Worm (Caenorhabditis elegans): ENCODE results near the gene K08E3.2.

K08E3.2 gene

DNA sequence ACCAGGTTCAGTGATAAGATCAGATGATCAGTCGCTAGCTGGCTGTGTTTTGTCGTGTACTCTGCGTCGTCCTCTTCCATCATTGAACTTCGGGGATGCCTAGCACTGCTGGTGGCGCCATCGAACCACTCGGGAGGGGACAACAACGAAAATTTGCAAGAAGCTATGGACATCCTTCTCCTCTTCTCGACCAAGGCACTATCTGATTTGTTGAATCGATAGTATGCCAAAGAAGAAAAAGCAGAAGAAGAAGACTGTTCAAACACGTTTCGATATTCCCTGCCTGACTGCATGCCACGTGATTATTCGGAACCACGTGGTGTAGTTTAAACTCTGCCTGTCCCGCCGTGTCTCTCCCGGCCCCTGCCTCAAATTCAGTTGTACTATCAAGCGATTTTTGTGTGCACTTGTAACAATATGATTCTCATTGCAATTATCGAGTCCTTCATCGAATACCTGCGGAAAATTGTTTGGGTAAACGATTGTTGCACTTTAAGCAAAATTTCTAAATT, 29.2 kb downstream of the K08E3.2 start (continued):
- TF ChIP-seq T26A8.4 (GFP tag; IDR thresholded peaks at IDR 0.05) (peak; percentile 38; the same call in 1 of the 2 replicates), aly-2 (tag; optimal IDR thresholded peaks at IDR 0.05) (no peak), nhr-76 (tag; optimal IDR thresholded peaks at IDR 0.05) (no peak), mxl-3 (GFP tag; optimal IDR thresholded peaks at IDR 0.05) (peak; percentile 87), nhr-10 (tag; optimal IDR thresholded peaks at IDR 0.05) (no peak), nhr-25 (tag; optimal IDR thresholded peaks at IDR 0.05; ENCODE audit: borderline replicate concordance, insufficient read depth) (peak; percentile 17), set-16 (GFP tag; IDR thresholded peaks at IDR 0.05) (peak; percentile 17; the same call in 1 of the 2 replicates), mep-1 (tag; optimal IDR thresholded peaks at IDR 0.05) (peak; percentile 11), jun-1 (tag; optimal IDR thresholded peaks at IDR 0.05) (no peak), lin-13 (GFP tag; optimal IDR thresholded peaks at IDR 0.05) (no peak), mdt-29 (GFP tag; IDR thresholded peaks at IDR 0.05) (no peak), ama-1 (optimal IDR thresholded peaks at IDR 0.05) (no peak), zag-1 (tag; optimal IDR thresholded peaks at IDR 0.05) (no peak), nhr-102 (tag; optimal IDR thresholded peaks at IDR 0.05) (peak; percentile 0), lin-29 (GFP tag; IDR thresholded peaks at IDR 0.05) (no peak)

DNA sequence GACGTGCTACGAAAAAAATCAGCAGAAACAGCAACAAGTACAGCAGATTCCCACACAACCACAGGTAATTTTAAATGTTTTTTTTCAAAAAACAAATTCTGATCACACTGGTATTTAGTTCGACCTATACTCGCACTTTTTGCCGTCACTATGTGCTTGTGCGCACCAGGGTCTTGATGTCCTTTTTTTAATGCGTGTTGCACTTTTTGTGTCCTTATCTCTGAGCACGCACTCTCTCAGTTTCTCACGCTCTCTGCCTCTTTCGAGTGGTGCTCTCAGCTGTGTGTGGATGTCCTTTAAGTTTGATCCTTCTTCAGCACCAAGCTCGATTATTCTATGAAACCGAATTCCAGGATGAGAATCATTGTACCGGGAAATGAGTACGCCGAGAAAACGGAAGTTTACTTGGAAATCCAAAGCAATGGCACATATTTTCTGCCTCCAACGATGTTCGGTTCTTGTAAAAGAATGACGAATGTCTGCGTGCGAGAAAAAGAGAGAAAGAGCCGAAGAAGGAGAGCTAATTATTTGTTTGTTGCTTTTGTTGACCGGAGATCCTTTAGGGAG, 30.0 kb downstream of the K08E3.2 start:
- TF ChIP-seq aha-1 (tag) (peak; percentile 90), lsy-2 (tag; optimal IDR thresholded peaks at IDR 0.05) (peak in 1 of 2 experiments; percentile 14), dmd-6 (GFP tag; IDR thresholded peaks at IDR 0.05) (peak; percentile 23; the same call in 1 of the 2 replicates), ama-1 (optimal IDR thresholded peaks at IDR 0.05) (peak; percentile 48), unc-62 (GFP tag; optimal IDR thresholded peaks at IDR 0.05 in 1 of 2) (peak in 1 of 2 experiments; percentile 42), unc-62 (tag; optimal IDR thresholded peaks at IDR 0.05) (no peak), R02D3.7 (tag; optimal IDR thresholded peaks at IDR 0.05) (no peak), arid-1 (GFP tag; conservative IDR thresholded peaks at IDR 0.05) (no peak), ceh-28 (tag; optimal IDR thresholded peaks at IDR 0.05) (no peak), dmd-9 (GFP tag; IDR thresholded peaks at IDR 0.05) (no peak), mxl-3 (GFP tag; optimal IDR thresholded peaks at IDR 0.05) (peak; percentile 44), nhr-6 (tag; optimal IDR thresholded peaks at IDR 0.05) (peak; percentile 23), nhr-48 (tag; optimal IDR thresholded peaks at IDR 0.05) (peak; percentile 14), dpl-1 (GFP tag; optimal IDR thresholded peaks at IDR 0.05) (no peak), daf-16 (GFP tag; optimal IDR thresholded peaks at IDR 0.05) (no peak), daf-16 (tag; optimal IDR thresholded peaks at IDR 0.05) (peak; percentile 11), Y48G9A.11 (GFP tag; IDR thresholded peaks at IDR 0.05) (no peak), nhr-11 (tag; optimal IDR thresholded peaks at IDR 0.05) (peak; percentile 49), daf-19 (GFP tag; conservative IDR thresholded peaks at IDR 0.05) (no peak), hlh-11 (tag; optimal IDR thresholded peaks at IDR 0.05) (peak; percentile 27), pqm-1 (tag; optimal IDR thresholded peaks at IDR 0.05) (peak; percentile 68), ctbp-1 (GFP tag; IDR thresholded peaks at IDR 0.05) (0 out of 2 replicates have a peak, but pooled peaks have one; percentile 19), nhr-28 (tag; optimal IDR thresholded peaks at IDR 0.05) (peak; percentile 38), nhr-77 (tag; optimal IDR thresholded peaks at IDR 0.05) (no peak), dve-1 (tag; optimal IDR thresholded peaks at IDR 0.05; ENCODE audit: insufficient read depth) (peak; percentile 35), hlh-30 (tag; optimal IDR thresholded peaks at IDR 0.05; ENCODE audit: insufficient read depth) (peak; percentile 12)

DNA sequence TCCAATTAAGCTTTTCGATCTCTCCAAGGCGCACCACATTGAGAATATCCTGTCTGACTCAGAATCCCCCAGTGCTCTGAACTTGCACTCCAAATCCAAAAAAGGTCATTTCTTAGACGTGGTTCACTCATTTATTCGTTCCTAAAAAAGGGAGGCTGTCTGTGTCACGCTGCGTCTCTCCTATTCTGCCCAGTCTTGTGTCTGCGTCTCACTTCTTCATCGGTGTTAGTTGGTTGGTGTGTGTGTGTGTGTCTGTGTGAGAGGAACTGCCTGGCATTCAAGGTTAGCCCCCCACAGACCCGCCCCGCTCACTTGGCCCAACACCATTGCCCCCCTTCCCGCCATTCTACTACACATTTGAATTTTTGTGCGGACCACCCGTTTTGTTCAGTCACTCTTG, 31.0 kb downstream of the K08E3.2 start:
- TF ChIP-seq aha-1 (tag) (peak; percentile 80), nhr-42 (GFP tag; IDR thresholded peaks at IDR 0.05) (no peak), mxl-2 (GFP tag; conservative IDR thresholded peaks at IDR 0.05) (no peak), nhr-25 (tag; optimal IDR thresholded peaks at IDR 0.05; ENCODE audit: borderline replicate concordance, insufficient read depth) (peak; percentile 78), nhr-28 (tag; optimal IDR thresholded peaks at IDR 0.05) (peak; percentile 58), mes-2 (tag; optimal IDR thresholded peaks at IDR 0.05; ENCODE audit: poor library complexity, severe bottlenecking) (peak; percentile 55), arid-1 (GFP tag; conservative IDR thresholded peaks at IDR 0.05) (peak; percentile 63), nhr-10 (tag; optimal IDR thresholded peaks at IDR 0.05) (no peak), nhr-6 (tag; optimal IDR thresholded peaks at IDR 0.05) (peak; percentile 2), T26A8.4 (GFP tag; IDR thresholded peaks at IDR 0.05) (0 out of 2 replicates have a peak, but pooled peaks have one; percentile 40), fkh-10 (GFP tag; optimal IDR thresholded peaks at IDR 0.05) (peak; percentile 15), dmd-6 (GFP tag; IDR thresholded peaks at IDR 0.05) (peak; percentile 51), set-16 (GFP tag; IDR thresholded peaks at IDR 0.05) (0 out of 2 replicates have a peak, but pooled peaks have one; percentile 18), snpc-1.2 (GFP tag; IDR thresholded peaks at IDR 0.05) (peak; percentile 36; the same call in 1 of the 2 replicates), hlh-30 (tag; optimal IDR thresholded peaks at IDR 0.05; ENCODE audit: insufficient read depth) (peak; percentile 74), hmg-1.1 (GFP tag; IDR thresholded peaks at IDR 0.05) (peak; percentile 82), attf-4 (tag; optimal IDR thresholded peaks at IDR 0.05) (no peak), D1046.2 (GFP tag; IDR thresholded peaks at IDR 0.05) (no peak), rbr-2 (tag; optimal IDR thresholded peaks at IDR 0.05) (peak; percentile 28)
